Worm (Caenorhabditis elegans) whole organism, L2 larva: ENCODE measurements around the gene C45H4.13.
"Not testable (repeated sequence)": the region's sequence is repeated elsewhere in the genome, so short reads cannot be mapped to it uniquely, and the experiment has no call there.

ENCODE experiments used
- F13H6.1 ChIP-seq: sonication (generic microtip); optimal IDR thresholded peaks from 2 replicates; lab custom pipeline; 2016; ENCODE audit warnings: missing genetic modification characterization, missing compliant biosample characterization
- R02D3.7 ChIP-seq: fragments of 150-350 bp; optimal IDR thresholded peaks from 2 replicates; lab custom pipeline; 2014; ENCODE audit warnings: missing biosample characterization, missing genetic modification characterization
- Y55F3AM.14 ChIP-seq: fragments of 200-800 bp; sonication (Bioruptor generic); optimal IDR thresholded peaks from 2 replicates; lab custom pipeline; 2018; ENCODE audit warnings: mild to moderate bottlenecking, missing genetic modification characterization, missing compliant biosample characterization
- alr-1 ChIP-seq: fragments of 150-350 bp; optimal IDR thresholded peaks from 2 replicates; lab custom pipeline; 2014; ENCODE audit warnings: missing biosample characterization, missing genetic modification characterization
- ceh-16 ChIP-seq: fragments of 150-350 bp; optimal IDR thresholded peaks from 2 replicates; lab custom pipeline; 2014; ENCODE audit warnings: missing biosample characterization, missing genetic modification characterization
- ceh-82 ChIP-seq: fragments of 150-350 bp; optimal IDR thresholded peaks from 2 replicates; lab custom pipeline; 2014; ENCODE audit warnings: missing biosample characterization, missing genetic modification characterization
- crh-2 ChIP-seq: sonication (generic microtip); optimal IDR thresholded peaks from 2 replicates; lab custom pipeline; 2017; ENCODE audit warnings: missing biosample characterization, missing genetic modification characterization
- dmd-4 ChIP-seq: sonication (generic microtip); optimal IDR thresholded peaks from 2 replicates; lab custom pipeline; 2017; ENCODE audit warnings: missing biosample characterization, missing genetic modification characterization
- elt-3 ChIP-seq: sonication (generic microtip); optimal IDR thresholded peaks from 2 replicates; lab custom pipeline; 2017; ENCODE audit warnings: missing biosample characterization, missing genetic modification characterization
- lin-11 ChIP-seq: fragments of 150-350 bp; sonication (generic microtip); optimal IDR thresholded peaks from 2 replicates; lab custom pipeline; 2014; ENCODE audit warnings: missing biosample characterization, missing genetic modification characterization, inconsistent platforms, mixed read lengths
- lin-39 ChIP-seq: fragments of 150-350 bp; optimal IDR thresholded peaks from 2 replicates; lab custom pipeline; 2014; ENCODE audit warnings: missing biosample characterization, missing genetic modification reagents, missing genetic modification characterization
- mbf-1 ChIP-seq: sonication (generic microtip); optimal IDR thresholded peaks from 2 replicates; lab custom pipeline; 2017; ENCODE audit warnings: missing biosample characterization, missing genetic modification characterization
- mdl-1 ChIP-seq, 2 experiments: fragments of 150-350 bp in 1 of 2; sonication (generic microtip) in 1 of 2; optimal IDR thresholded peaks; 2 replicates each; lab custom pipeline; 2017; ENCODE audit warnings: missing biosample characterization in 2 of 2, missing genetic modification characterization in 2 of 2
- nhr-10 ChIP-seq: sonication (generic microtip); optimal IDR thresholded peaks from 2 replicates; lab custom pipeline; 2017; ENCODE audit warnings: missing biosample characterization, missing genetic modification characterization
- nhr-11 ChIP-seq: fragments of 150-350 bp; optimal IDR thresholded peaks from 2 replicates; lab custom pipeline; 2014; ENCODE audit warnings: missing biosample characterization, missing genetic modification characterization
- nhr-129 ChIP-seq: fragments of 150-350 bp; optimal IDR thresholded peaks from 2 replicates; lab custom pipeline; 2014; ENCODE audit warnings: missing biosample characterization, missing genetic modification characterization
- nhr-21 ChIP-seq: fragments of 150-350 bp; optimal IDR thresholded peaks from 2 replicates; lab custom pipeline; 2014; ENCODE audit warnings: missing biosample characterization, missing genetic modification characterization
- nhr-23 ChIP-seq: fragments of 150-350 bp; optimal IDR thresholded peaks from 2 replicates; lab custom pipeline; 2014; ENCODE audit warnings: missing biosample characterization, missing genetic modification reagents, missing genetic modification characterization
- nhr-237 ChIP-seq: fragments of 150-350 bp; optimal IDR thresholded peaks from 2 replicates; lab custom pipeline; 2014; ENCODE audit warnings: missing biosample characterization, missing genetic modification characterization
- nhr-25 ChIP-seq: fragments of 150-350 bp; sonication (generic microtip); optimal IDR thresholded peaks from 3 replicates; lab custom pipeline; 2014; ENCODE audit warnings: missing biosample characterization, missing genetic modification characterization
- nhr-6 ChIP-seq: fragments of 150-350 bp; optimal IDR thresholded peaks from 2 replicates; lab custom pipeline; 2014; ENCODE audit warnings: missing biosample characterization, missing genetic modification characterization
- nhr-77 ChIP-seq: fragments of 150-350 bp; optimal IDR thresholded peaks from 2 replicates; lab custom pipeline; 2014; ENCODE audit warnings: missing biosample characterization, missing genetic modification characterization
- sem-4 ChIP-seq: fragments of 150-350 bp; optimal IDR thresholded peaks from 2 replicates; lab custom pipeline; 2014; ENCODE audit warnings: missing biosample characterization, missing genetic modification reagents, missing genetic modification characterization
- skn-1 ChIP-seq: sonication (generic microtip); optimal IDR thresholded peaks from 2 replicates; lab custom pipeline; 2017; ENCODE audit warnings: missing biosample characterization, missing genetic modification characterization
- sma-3 ChIP-seq: sonication (generic microtip); optimal IDR thresholded peaks from 2 replicates; lab custom pipeline; 2016; ENCODE audit warnings: missing genetic modification reagents, missing genetic modification characterization, missing compliant biosample characterization
- snpc-4 ChIP-seq: fragments of 150-350 bp; optimal IDR thresholded peaks from 2 replicates; lab custom pipeline; 2014; ENCODE audit warnings: missing biosample characterization, missing genetic modification characterization
- unc-55 ChIP-seq: fragments of 150-350 bp; sonication (generic microtip); optimal IDR thresholded peaks from 3 replicates; lab custom pipeline; 2014; ENCODE audit warnings: missing biosample characterization, missing genetic modification reagents, missing genetic modification characterization
- unc-62 ChIP-seq: fragments of 150-350 bp; optimal IDR thresholded peaks from 2 replicates; lab custom pipeline; 2014; ENCODE audit warnings: missing biosample characterization, missing genetic modification reagents, missing genetic modification characterization
- zag-1 ChIP-seq: fragments of 150-350 bp; optimal IDR thresholded peaks from 2 replicates; lab custom pipeline; 2014; ENCODE audit warnings: missing biosample characterization, missing genetic modification characterization
- ztf-1 ChIP-seq: fragments of 200-800 bp; sonication (Bioruptor generic); conservative IDR thresholded peaks from 2 replicates; pipeline ENCODE4 v1.3.6; 2022; ENCODE audit warnings: missing genetic modification characterization, missing compliant biosample characterization
- ztf-4 ChIP-seq: fragments of 150-350 bp; optimal IDR thresholded peaks from 2 replicates; lab custom pipeline; 2014; ENCODE audit warnings: missing biosample characterization, missing genetic modification characterization

The C45H4.13 gene

ce11 chrV:2149432-2149831 is 1.3 kb downstream of the C45H4.13 start, which contains the start of gene C45H4.21:
Gene C45H4.21, minus strand, starts transcription at chrV:2149532.
- TF ChIP-seq mdl-1 (tag; optimal IDR thresholded peaks at IDR 0.05; lab: Kevin White, UChicago) (no peak), mbf-1 (tag; lab: Kevin White, UChicago) (no peak), nhr-25 (tag; lab: Kevin White, UChicago) (no peak), nhr-11 (tag; lab: Kevin White, UChicago) (no peak), nhr-21 (no peak), crh-2 (tag; lab: Kevin White, UChicago) (no peak), nhr-10 (tag; lab: Kevin White, UChicago) (no peak), Y55F3AM.14 (no peak)

DNA sequence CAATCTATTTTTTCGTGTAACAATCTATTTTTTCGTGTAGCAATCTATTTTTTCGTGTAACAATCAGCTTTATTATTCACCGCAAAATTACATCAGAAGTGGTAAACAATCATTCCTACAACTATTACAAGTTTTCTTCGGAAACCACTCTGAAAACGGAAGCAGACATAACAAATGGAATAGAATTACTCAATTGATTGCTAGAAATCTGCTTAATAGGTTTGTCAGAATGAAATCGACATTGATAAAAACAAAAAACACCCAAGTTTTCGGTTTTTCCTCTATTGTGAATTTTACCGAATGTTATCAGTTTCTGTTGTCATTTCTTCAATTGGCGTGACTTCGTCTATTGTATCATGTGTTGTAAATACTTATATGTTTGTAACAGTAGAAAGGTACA is 4.0 kb downstream of the C45H4.13 start, which contains the start of gene srbc-20:
srbc-20 (plus strand) TSS at position 301 of the 400 bp plus-strand sequence.
- TF ChIP-seq nhr-237 (tag; lab: Kevin White, UChicago): no peak
- TF ChIP-seq Y55F3AM.14: no peak
- no peak for TF ChIP-seq nhr-77 (tag; lab: Kevin White, UChicago)
- no peak for TF ChIP-seq sem-4 (tag; lab: Kevin White, UChicago)
- TF ChIP-seq R02D3.7 (tag; lab: Kevin White, UChicago): no peak

DNA sequence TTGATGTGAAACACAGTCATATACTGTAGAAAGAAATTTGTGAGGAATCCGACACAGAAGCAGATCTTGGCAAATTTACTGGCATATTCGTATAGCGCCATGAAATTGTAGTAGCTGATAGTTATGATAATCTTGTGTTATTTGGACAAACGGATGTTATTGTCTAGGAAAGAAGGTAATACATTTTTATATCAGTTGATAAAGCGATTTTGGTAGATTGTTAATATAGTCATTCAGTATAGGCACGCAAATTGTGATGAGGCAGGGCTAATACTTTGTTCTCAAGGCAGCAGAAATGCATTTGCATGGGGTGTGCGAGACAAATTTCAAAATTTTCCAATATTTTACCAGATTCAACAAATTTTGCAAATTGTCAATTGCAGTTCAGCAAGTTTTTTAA is 4.7 kb downstream of the C45H4.13 start, which contains the start of gene str-52:
str-52 (minus strand) TSS at position 101 of the 400 bp plus-strand sequence.
- TF ChIP-seq alr-1 (no peak), nhr-77 (tag; lab: Kevin White, UChicago) (no peak)

ce11 chrV:2144408-2144807 is 6.4 kb downstream of the C45H4.13 start, which contains the start of gene F22F7.12:
Gene F22F7.12, minus strand, starts transcription at chrV:2144508.
- TF ChIP-seq zag-1, ztf-4, nhr-6 (tag; lab: Kevin White, UChicago): not testable (repeated sequence)

ce11 chrV:2139918-2140317 is 10.9 kb downstream of the C45H4.13 start, which contains the start of gene F22F7.7:
Gene F22F7.7, minus strand, starts transcription at chrV:2140042.
- TF ChIP-seq nhr-237 (tag; lab: Kevin White, UChicago) (no peak), unc-62 (GFP tag; lab: Kevin White, UChicago) (no peak), Y55F3AM.14 (no peak), snpc-4 (tag; lab: Kevin White, UChicago) (no peak), dmd-4 (tag; lab: Kevin White, UChicago) (no peak), ztf-1 (no peak), nhr-10 (tag; lab: Kevin White, UChicago) (no peak), lin-39 (tag; lab: Kevin White, UChicago) (no peak), unc-55 (GFP tag; lab: Kevin White, UChicago) (no peak)

- TF ChIP-seq ztf-4 (tag; lab: Kevin White, UChicago) (no peak), nhr-129 (tag; lab: Kevin White, UChicago) (peak; percentile 98)
- TF ChIP-seq, all 48 proteins: peak for 1
Observed at ce11 chrV:2138287-2138686, 12.5 kb downstream of the C45H4.13 start.

DNA sequence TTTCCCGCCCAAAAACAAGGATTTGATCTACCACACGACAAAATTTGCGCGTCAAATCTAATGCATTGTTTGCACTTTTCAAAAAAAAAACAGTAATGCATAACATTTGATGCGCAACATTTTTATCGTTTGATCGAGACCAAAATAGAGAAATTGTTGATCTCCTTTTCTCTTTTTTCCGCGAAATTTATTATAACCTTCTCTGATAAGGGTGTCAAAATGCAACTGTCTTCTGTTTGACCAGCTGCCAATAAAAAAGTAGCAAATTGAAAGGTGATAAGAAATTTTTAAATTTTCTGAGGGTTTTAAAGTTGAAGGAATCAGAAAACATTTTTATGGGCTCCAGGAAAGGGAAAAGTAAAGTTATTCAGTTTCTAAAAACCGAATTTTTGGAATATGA is 13.8 kb downstream of the C45H4.13 start:
- no peak for TF ChIP-seq ceh-82 (tag; lab: Kevin White, UChicago)
- no peak for TF ChIP-seq lin-11 (tag; lab: Kevin White, UChicago)
- no peak for TF ChIP-seq R02D3.7 (tag; lab: Kevin White, UChicago)
- no peak for TF ChIP-seq zag-1 (tag; lab: Kevin White, UChicago)
- TF ChIP-seq ceh-16 (tag; lab: Kevin White, UChicago): no peak
- no peak for TF ChIP-seq sma-3 (GFP tag; lab: Kevin White, UChicago)
- TF ChIP-seq skn-1 (tag; lab: Kevin White, UChicago): no peak
- no peak for TF ChIP-seq alr-1
- TF ChIP-seq F13H6.1 (tag; lab: Kevin White, UChicago): no peak
- no peak for TF ChIP-seq nhr-23 (tag; lab: Kevin White, UChicago)
- TF ChIP-seq nhr-21: no peak
- TF ChIP-seq crh-2 (tag; lab: Kevin White, UChicago): no peak
- no peak for TF ChIP-seq elt-3
